Worm (Caenorhabditis elegans): ENCODE measurements around the gene snt-6.

The snt-6 gene

DNA sequence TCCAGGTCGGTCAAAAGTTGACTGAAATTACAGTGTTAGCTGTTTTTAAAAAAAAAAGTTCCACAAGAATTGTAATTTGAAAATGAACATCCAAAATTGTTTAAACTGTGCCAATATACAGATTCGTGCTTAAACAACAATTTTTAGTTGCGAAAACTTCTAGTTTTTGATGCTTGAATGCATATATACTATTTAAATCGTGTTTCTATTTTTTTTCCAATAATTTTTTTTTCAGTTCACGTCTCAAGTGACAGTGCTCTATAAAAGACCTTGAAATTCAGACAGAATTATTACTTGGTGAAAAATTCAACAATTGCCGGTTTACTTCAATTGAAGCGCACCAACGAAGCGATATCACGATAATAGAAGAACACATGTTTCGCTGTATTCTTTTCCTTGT, 36.9 kb upstream of the snt-6 start, which contains the start of gene F46F5.16:
F46F5.16 (plus strand) TSS at position 301 of the 400 bp plus-strand sequence.
- TF ChIP-seq nhr-43 (tag; optimal IDR thresholded peaks at IDR 0.05; ENCODE audit: poor library complexity, severe bottlenecking) (no peak), nhr-11 (tag; optimal IDR thresholded peaks at IDR 0.05) (no peak), pqm-1 (tag; optimal IDR thresholded peaks at IDR 0.05) (no peak), elt-2 (tag; optimal IDR thresholded peaks at IDR 0.05) (no peak), jun-1 (tag; optimal IDR thresholded peaks at IDR 0.05) (no peak), ceh-28 (tag; optimal IDR thresholded peaks at IDR 0.05) (no peak)

DNA sequence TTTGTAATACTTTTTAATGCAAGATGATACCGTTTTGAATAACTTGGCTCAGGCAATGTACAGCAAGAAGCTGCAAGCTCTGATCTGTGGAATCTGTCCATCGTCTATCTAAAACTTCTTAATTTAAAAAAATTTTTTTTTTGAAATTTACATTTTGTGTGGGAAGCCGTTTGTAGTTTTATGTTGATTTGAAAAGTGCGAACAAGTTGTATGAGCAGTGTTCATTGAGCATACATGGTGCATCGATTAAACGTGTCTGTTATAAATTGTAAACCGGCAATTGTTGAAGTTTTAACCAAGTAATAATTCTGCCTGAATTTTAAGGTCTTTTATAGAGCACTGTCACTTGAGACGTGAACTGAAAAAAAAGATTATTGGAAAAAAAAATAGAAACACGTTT, 33.5 kb upstream of the snt-6 start, which contains the start of gene Y39F10A.6:
Y39F10A.6 (minus strand) TSS at position 101 of the 400 bp plus-strand sequence.
- TF ChIP-seq lin-39 (tag; optimal IDR thresholded peaks at IDR 0.05), result no peak

DNA sequence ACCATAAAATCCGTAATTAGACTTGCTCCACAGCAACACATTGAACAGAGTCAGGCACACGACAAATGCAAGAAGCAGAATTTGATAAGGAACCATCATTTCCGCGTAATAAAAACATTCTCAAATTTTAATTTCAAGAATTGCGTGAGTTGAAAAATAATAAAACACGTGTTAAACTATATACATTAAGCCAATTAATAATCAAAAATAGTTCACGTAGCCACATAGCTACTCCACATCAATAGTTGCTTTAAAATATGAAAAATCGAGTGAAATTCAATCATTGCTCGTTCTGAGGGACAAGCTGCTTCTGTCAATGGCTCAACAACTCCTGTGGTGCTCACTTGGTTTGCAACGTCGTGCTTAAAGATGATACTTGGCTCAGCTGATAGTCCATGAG, 32.9 kb upstream of the snt-6 start, which contains the start of gene Y39F10A.3:
Y39F10A.3 (minus strand) TSS at position 101 of the 400 bp plus-strand sequence.
- no peak for TF ChIP-seq tbx-2 (tag; optimal IDR thresholded peaks at IDR 0.05)
- TF ChIP-seq mml-1 (tag; optimal IDR thresholded peaks at IDR 0.05), result no peak
- TF ChIP-seq fkh-10 (GFP tag; optimal IDR thresholded peaks at IDR 0.05), result no peak
- no peak for TF ChIP-seq egl-27 (tag; optimal IDR thresholded peaks at IDR 0.05)
- no peak for TF ChIP-seq lin-15B (tag; optimal IDR thresholded peaks at IDR 0.05)
- no peak for TF ChIP-seq ceh-82 (tag; optimal IDR thresholded peaks at IDR 0.05)
- no peak for TF ChIP-seq eor-1 (tag; optimal IDR thresholded peaks at IDR 0.05)
- TF ChIP-seq nhr-67 (tag; optimal IDR thresholded peaks at IDR 0.05), result no peak
- no peak for TF ChIP-seq lin-39 (tag; optimal IDR thresholded peaks at IDR 0.05)
- no peak for TF ChIP-seq fkh-2 (tag; optimal IDR thresholded peaks at IDR 0.05)
- TF ChIP-seq daf-12 (tag; optimal IDR thresholded peaks at IDR 0.05), result no peak
- no peak for TF ChIP-seq zag-1 (tag; optimal IDR thresholded peaks at IDR 0.05)
- TF ChIP-seq nhr-23 (tag; optimal IDR thresholded peaks at IDR 0.05), result no peak
- TF ChIP-seq hmg-11 (tag; optimal IDR thresholded peaks at IDR 0.05), result no peak

DNA sequence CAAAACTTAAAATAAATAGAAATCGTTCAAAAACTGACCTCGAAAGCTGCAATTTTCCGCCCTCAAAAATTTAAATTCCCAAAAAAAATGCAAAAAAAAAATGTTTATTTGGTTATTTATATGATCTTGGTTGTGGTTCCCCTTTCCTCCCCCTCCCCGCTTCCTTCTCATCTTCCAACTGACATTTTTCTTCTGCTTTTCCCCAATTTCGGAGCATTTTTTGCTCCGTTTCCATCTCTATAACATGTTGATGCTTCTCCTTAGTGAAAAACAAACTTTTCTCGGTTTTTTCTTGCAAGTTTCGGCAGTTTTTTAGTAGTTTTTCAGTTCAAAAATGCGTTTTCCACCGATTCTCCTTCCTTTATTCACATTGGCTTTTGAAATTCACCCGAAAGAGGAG, 25.0 kb upstream of the snt-6 start, which contains the start of gene Y39F10A.1:
Y39F10A.1 (plus strand) TSS at position 301 of the 400 bp plus-strand sequence.
- TF ChIP-seq fos-1 (tag; optimal IDR thresholded peaks at IDR 0.05), result no peak
- TF ChIP-seq nfya-1 (tag; optimal IDR thresholded peaks at IDR 0.05; ENCODE audit: insufficient read depth), result no peak
- no peak for TF ChIP-seq nhr-28 (tag; optimal IDR thresholded peaks at IDR 0.05)
- TF ChIP-seq ZK546.5 (tag; optimal IDR thresholded peaks at IDR 0.05), result no peak
- TF ChIP-seq ceh-16 (tag; optimal IDR thresholded peaks at IDR 0.05), result no peak

DNA sequence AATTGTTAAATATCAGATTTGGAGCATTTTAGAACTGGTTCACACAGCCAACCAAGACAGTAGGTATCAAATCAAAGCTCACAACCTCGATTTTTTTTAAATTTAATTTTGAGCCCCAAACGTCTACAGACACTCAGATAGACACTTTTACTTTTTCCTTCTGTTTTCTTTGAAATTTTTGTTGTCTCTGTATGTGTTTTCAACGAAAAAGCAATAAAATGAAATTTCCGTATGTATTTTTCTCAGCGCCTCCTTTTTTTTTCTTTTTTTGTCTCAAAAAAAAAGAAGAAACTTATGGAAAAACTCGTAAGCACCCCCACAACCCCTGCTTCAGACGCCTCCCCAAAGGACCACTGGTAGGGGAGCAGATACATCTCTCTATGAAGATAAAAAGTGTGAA, 23.8 kb upstream of the snt-6 start:
- no peak for TF ChIP-seq nfya-1 (tag; optimal IDR thresholded peaks at IDR 0.05; ENCODE audit: insufficient read depth)
- no peak for TF ChIP-seq elt-1 (tag; optimal IDR thresholded peaks at IDR 0.05)
- TF ChIP-seq lin-39 (tag; optimal IDR thresholded peaks at IDR 0.05), result no peak
- peak; percentile 61 for TF ChIP-seq fkh-10 (GFP tag; optimal IDR thresholded peaks at IDR 0.05)
- no peak for TF ChIP-seq nhr-67 (tag; optimal IDR thresholded peaks at IDR 0.05)
- TF ChIP-seq fos-1 (tag; optimal IDR thresholded peaks at IDR 0.05), result no peak
- TF ChIP-seq nhr-237 (tag; optimal IDR thresholded peaks at IDR 0.05), result no peak

DNA sequence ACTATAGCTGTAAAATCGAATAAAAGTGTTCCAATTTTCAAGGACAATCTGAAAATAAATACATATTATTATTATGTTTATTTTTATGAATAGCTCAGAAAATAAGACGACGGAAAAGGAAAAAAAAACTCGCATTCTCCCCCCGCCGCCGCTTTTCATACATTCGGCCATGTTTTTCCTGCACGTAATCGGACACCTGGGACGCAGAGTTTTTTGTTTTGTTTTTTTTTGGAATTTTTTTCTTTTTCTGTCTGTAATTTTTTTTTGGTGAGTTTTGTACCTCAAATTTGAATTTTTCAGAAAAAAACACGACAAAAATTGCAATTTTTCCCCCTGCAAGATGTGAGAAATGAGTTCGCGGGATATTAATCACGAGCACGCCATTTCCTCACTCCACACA, 20.2 kb upstream of the snt-6 start, which contains the start of gene C08G5.6:
C08G5.6 (plus strand) TSS at position 301 of the 400 bp plus-strand sequence.
- TF ChIP-seq ceh-9 (tag; optimal IDR thresholded peaks at IDR 0.05) (no peak), fos-1 (tag; optimal IDR thresholded peaks at IDR 0.05) (no peak), nfya-1 (tag; optimal IDR thresholded peaks at IDR 0.05; ENCODE audit: insufficient read depth) (no peak), mdl-1 (tag; optimal IDR thresholded peaks at IDR 0.05) (no peak), unc-62 (GFP tag; optimal IDR thresholded peaks at IDR 0.05) (no peak), jun-1 (tag; optimal IDR thresholded peaks at IDR 0.05) (no peak), egl-5 (tag; optimal IDR thresholded peaks at IDR 0.05) (no peak), nhr-25 (tag; optimal IDR thresholded peaks at IDR 0.05) (no peak), ztf-11 (tag; optimal IDR thresholded peaks at IDR 0.05) (no peak), pqm-1 (tag; optimal IDR thresholded peaks at IDR 0.05) (no peak), nhr-76 (tag; optimal IDR thresholded peaks at IDR 0.05) (no peak), elt-3 (tag; optimal IDR thresholded peaks at IDR 0.05) (no peak), pha-4 (tag; optimal IDR thresholded peaks at IDR 0.05) (no peak), fkh-10 (GFP tag; optimal IDR thresholded peaks at IDR 0.05) (no peak), ceh-16 (tag; optimal IDR thresholded peaks at IDR 0.05) (no peak), snpc-4 (tag; optimal IDR thresholded peaks at IDR 0.05) (no peak), tbx-2 (tag; optimal IDR thresholded peaks at IDR 0.05) (no peak), elt-2 (tag; optimal IDR thresholded peaks at IDR 0.05) (no peak), lin-15B (tag; optimal IDR thresholded peaks at IDR 0.05) (no peak), R02D3.7 (tag; optimal IDR thresholded peaks at IDR 0.05) (no peak)

All from whole organism, L3 larva.